Worm (Caenorhabditis elegans): ENCODE results near the gene clec-226.

DNA sequence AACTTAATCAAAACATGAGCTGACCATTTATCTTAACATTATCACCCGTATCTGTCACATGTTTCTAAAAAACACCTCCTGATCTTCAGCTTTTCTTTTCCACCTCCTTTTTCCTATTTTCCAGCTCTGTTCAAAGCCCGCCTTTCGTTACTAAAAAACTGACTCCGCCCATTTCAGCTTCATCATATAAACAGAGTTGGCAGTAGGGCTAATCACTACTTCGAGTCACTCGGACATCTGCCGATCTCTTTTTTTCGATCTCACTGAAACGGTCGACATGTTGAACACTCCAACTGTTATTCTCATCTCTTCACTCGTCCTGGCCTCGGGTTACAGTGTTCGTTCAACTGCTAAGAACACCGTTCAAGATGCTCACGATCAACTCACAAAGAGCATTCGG lies 45.7 kb downstream of the clec-226 start, which contains the start of gene droe-4:
- TF ChIP-seq med-1 (GFP tag; optimal IDR thresholded peaks at IDR 0.05; ENCODE audit: insufficient read depth) (no peak), ztf-29 (GFP tag; IDR thresholded peaks at IDR 0.05) (no peak), T22C8.4 (GFP tag; IDR thresholded peaks at IDR 0.05) (no peak), tab-1 (GFP tag; IDR thresholded peaks at IDR 0.05) (no peak), flt-1 (GFP tag; IDR thresholded peaks at IDR 0.05) (no peak), ref-1 (GFP tag; conservative IDR thresholded peaks at IDR 0.05) (no peak)

Data from whole organism, midembryonic.